Worm (Caenorhabditis elegans): Measurements from ENCODE around the gene F54B11.4.

ce11 chrX:13589735-13590134 lies 2.7 kb upstream of the F54B11.4 start, which contains the start of gene col-9:
- TF ChIP-seq lsy-2 (tag; optimal IDR thresholded peaks at IDR 0.05) = no peak
- TF ChIP-seq nhr-28 (tag; optimal IDR thresholded peaks at IDR 0.05) = no peak
- TF ChIP-seq daf-12 (tag; optimal IDR thresholded peaks at IDR 0.05) = no peak
- no peak for TF ChIP-seq snpc-4 (tag; optimal IDR thresholded peaks at IDR 0.05)
- no peak for TF ChIP-seq dpl-1 (GFP tag; optimal IDR thresholded peaks at IDR 0.05)
- TF ChIP-seq spr-1 (tag; optimal IDR thresholded peaks at IDR 0.05) = no peak
- no peak for TF ChIP-seq fos-1 (tag; optimal IDR thresholded peaks at IDR 0.05)
- no peak for TF ChIP-seq lin-39 (tag; optimal IDR thresholded peaks at IDR 0.05)
- TF ChIP-seq unc-62 (GFP tag; optimal IDR thresholded peaks at IDR 0.05 in 1 of 2) = no peak
- no peak for TF ChIP-seq unc-62 (tag; optimal IDR thresholded peaks at IDR 0.05)
- TF ChIP-seq zip-11 (GFP tag; IDR thresholded peaks at IDR 0.05) = no peak
- no peak for TF ChIP-seq unc-39 (tag; optimal IDR thresholded peaks at IDR 0.05)
- TF ChIP-seq nhr-11 (tag; optimal IDR thresholded peaks at IDR 0.05) = no peak
- no peak for TF ChIP-seq ama-1 (optimal IDR thresholded peaks at IDR 0.05)
- no peak for TF ChIP-seq egl-27 (tag; optimal IDR thresholded peaks at IDR 0.05)
